Worm (Caenorhabditis elegans) whole organism, midembryonic: ENCODE measurements around the gene T28C6.3.

ENCODE experiments used
- T22C8.4 ChIP-seq: fragments of 200-800 bp; sonication (Bioruptor generic); IDR thresholded peaks from 2 replicates; pipeline ENCODE4 v1.3.6; 2022; ENCODE audit warnings: missing genetic modification characterization, missing compliant biosample characterization
- cog-1 ChIP-seq: sonication (generic microtip); optimal IDR thresholded peaks from 2 replicates; lab custom pipeline; 2016; ENCODE audit warnings: missing genetic modification characterization, missing compliant biosample characterization
- flt-1 ChIP-seq: fragments of 200-800 bp; sonication (Bioruptor generic); IDR thresholded peaks from 2 replicates; pipeline ENCODE4 v1.3.6; 2022; ENCODE audit warnings: missing genetic modification characterization, missing compliant biosample characterization
- klf-2 ChIP-seq: fragments of 200-800 bp; sonication (Bioruptor generic); conservative IDR thresholded peaks from 2 replicates; pipeline ENCODE4 v1.3.6; 2022; ENCODE audit warnings: missing genetic modification reagents, missing genetic modification characterization, missing compliant biosample characterization
- med-1 ChIP-seq: sonication (generic microtip); optimal IDR thresholded peaks from 2 replicates; lab custom pipeline; 2017; ENCODE audit warnings: missing genetic modification characterization, mild to moderate bottlenecking, missing compliant biosample characterization, antibody characterized with exemption, missing genetic modification reagents; ENCODE audit not compliant: insufficient read depth
- tab-1 ChIP-seq: fragments of 200-800 bp; sonication (Bioruptor generic); IDR thresholded peaks from 2 replicates; pipeline ENCODE4 v1.3.6; 2022; ENCODE audit warnings: missing genetic modification characterization, missing compliant biosample characterization
- ztf-23 ChIP-seq: fragments of 200-800 bp; sonication (Bioruptor generic); IDR thresholded peaks from 2 replicates; pipeline ENCODE4 v1.3.6; 2022; ENCODE audit warnings: missing genetic modification reagents, missing genetic modification characterization, missing compliant biosample characterization
- ztf-29 ChIP-seq: fragments of 200-800 bp; sonication (Bioruptor generic); IDR thresholded peaks from 2 replicates; pipeline ENCODE4 v1.3.6; 2022; ENCODE audit warnings: missing genetic modification reagents, missing genetic modification characterization, missing compliant biosample characterization

DNA sequence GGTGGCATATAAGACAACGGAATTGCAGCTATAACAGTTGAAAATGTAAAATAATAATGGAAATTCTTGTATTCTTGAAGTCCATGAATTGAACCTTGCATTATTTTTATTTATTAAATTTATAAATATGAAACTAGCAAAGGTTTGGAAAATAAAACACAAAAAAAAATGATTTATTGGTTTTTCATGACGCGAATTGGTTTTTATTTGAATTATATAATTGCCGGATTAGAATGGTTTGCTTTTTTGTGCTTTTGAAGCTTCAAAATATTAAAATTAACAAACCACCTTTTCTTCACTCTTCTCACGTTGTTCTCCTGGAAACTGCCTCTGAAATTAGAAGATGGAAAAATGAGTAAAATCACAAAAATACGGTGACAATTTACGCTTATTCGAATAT lies 30.0 kb upstream of the T28C6.3 start, which contains the start of gene sru-35:
- no peak for TF ChIP-seq flt-1 (GFP tag; lab: Robert Waterston, UW)
- no peak for TF ChIP-seq T22C8.4 (GFP tag; lab: Robert Waterston, UW)
- no peak for TF ChIP-seq med-1 (GFP tag; lab: Kevin White, UChicago)
- no peak for TF ChIP-seq cog-1 (tag; lab: Kevin White, UChicago)
- no peak for TF ChIP-seq klf-2
- no peak for TF ChIP-seq ztf-29 (GFP tag; lab: Robert Waterston, UW)
- no peak for TF ChIP-seq tab-1 (GFP tag; lab: Robert Waterston, UW)
- TF ChIP-seq ztf-23 (GFP tag; lab: Robert Waterston, UW) = no peak
